Fruit fly (Drosophila melanogaster) whole organism, wandering third instar larva: Measurements from ENCODE around the gene Cpr72Eb.

ENCODE experiments used
- Abd-B ChIP-seq: fragments of >200 bp; optimal IDR thresholded peaks from 2 replicates; lab custom pipeline; 2017; ENCODE audit warnings: missing biosample characterization, missing genetic modification characterization
- CG32264 ChIP-seq: fragments of 200-800 bp; sonication (Bioruptor generic); optimal IDR thresholded peaks from 2 replicates; lab custom pipeline; 2016; ENCODE audit warnings: missing biosample characterization, missing genetic modification characterization
- CG9705 ChIP-seq: fragments of 200-800 bp; sonication (Bioruptor generic); optimal IDR thresholded peaks from 2 replicates; lab custom pipeline; 2018; ENCODE audit warnings: missing biosample characterization, mild to moderate bottlenecking, missing genetic modification characterization
- CrebA ChIP-seq: fragments of 200-800 bp; sonication (Bioruptor generic); optimal IDR thresholded peaks from 2 replicates; lab custom pipeline; 2016; ENCODE audit warnings: missing biosample characterization, mild to moderate bottlenecking, missing genetic modification characterization, borderline replicate concordance
- Dfd ChIP-seq: fragments of >200 bp; optimal IDR thresholded peaks from 2 replicates; lab custom pipeline; 2017; ENCODE audit warnings: missing biosample characterization, missing genetic modification characterization
- Dif ChIP-seq: fragments of 200-275, 200-300 bp; sonication (Bioruptor generic); optimal IDR thresholded peaks from 2 replicates; lab custom pipeline; 2018; ENCODE audit warnings: missing biosample characterization, missing genetic modification characterization; ENCODE audit not compliant: partially characterized antibody
- GATAd ChIP-seq: sonication (Bioruptor generic); optimal IDR thresholded peaks from 2 replicates; lab custom pipeline; 2016; ENCODE audit warnings: missing biosample characterization, missing genetic modification characterization
- HLH106 ChIP-seq: fragments of 200-800 bp; optimal IDR thresholded peaks from 3 replicates; lab custom pipeline; 2019; ENCODE audit warnings: missing biosample characterization, mild to moderate bottlenecking, missing genetic modification characterization, moderate library complexity
- Hnf4 ChIP-seq: fragments of 200-800 bp; sonication (Bioruptor generic); optimal IDR thresholded peaks from 2 replicates; lab custom pipeline; 2016; ENCODE audit warnings: missing biosample characterization, mild to moderate bottlenecking, missing genetic modification characterization
- Hr78 ChIP-seq: fragments of >200 bp; optimal IDR thresholded peaks from 2 replicates; lab custom pipeline; 2017; ENCODE audit warnings: missing biosample characterization, missing genetic modification characterization
- Hr83 ChIP-seq: fragments of 200-300 bp; sonication (Bioruptor generic); optimal IDR thresholded peaks from 2 replicates; lab custom pipeline; 2016; ENCODE audit warnings: missing biosample characterization, mild to moderate bottlenecking, missing genetic modification characterization, moderate library complexity; ENCODE audit not compliant: poor library complexity, severe bottlenecking
- Jra ChIP-seq: sonication (Bioruptor generic); optimal IDR thresholded peaks from 2 replicates; lab custom pipeline; 2016; ENCODE audit warnings: missing biosample characterization, missing genetic modification characterization
- Mio ChIP-seq: sonication (Bioruptor generic); optimal IDR thresholded peaks from 2 replicates; lab custom pipeline; 2016; ENCODE audit warnings: missing biosample characterization, missing genetic modification characterization
- Myc ChIP-seq: fragments of >200 bp; optimal IDR thresholded peaks from 2 replicates; lab custom pipeline; 2017
- N ChIP-seq: fragments of >200 bp; optimal IDR thresholded peaks from 2 replicates; lab custom pipeline; 2018; ENCODE audit warnings: missing biosample characterization, missing external identifiers, missing genetic modification characterization
- OdsH ChIP-seq: fragments of 200-800 bp; sonication (Bioruptor generic); optimal IDR thresholded peaks from 2 replicates; lab custom pipeline; 2016; ENCODE audit warnings: missing biosample characterization, mild to moderate bottlenecking, missing genetic modification characterization
- Rel ChIP-seq, 2 experiments: fragments of 200-800 bp; sonication (Bioruptor generic) in 1 of 2; optimal IDR thresholded peaks; 2 replicates in 1 of 2; 3 replicates in 1 of 2; lab custom pipeline; 2016 to 2019; ENCODE audit warnings: mild to moderate bottlenecking in 2 of 2, missing biosample characterization in 2 of 2, missing genetic modification characterization in 2 of 2, moderate library complexity in 1 of 2
- Sp1 ChIP-seq: fragments of 200-800 bp; sonication (Bioruptor generic); optimal IDR thresholded peaks from 3 replicates; lab custom pipeline; 2019; ENCODE audit warnings: missing biosample characterization, mild to moderate bottlenecking, missing genetic modification characterization, moderate library complexity
- Vsx2 ChIP-seq: fragments of 200-300, 225-300 bp; sonication (Bioruptor generic); optimal IDR thresholded peaks from 2 replicates; lab custom pipeline; 2018; ENCODE audit warnings: missing biosample characterization, missing genetic modification characterization; ENCODE audit not compliant: partially characterized antibody
- br ChIP-seq: fragments of 200-800 bp; sonication (Bioruptor generic); optimal IDR thresholded peaks from 2 replicates; lab custom pipeline; 2016; ENCODE audit warnings: missing biosample characterization, missing genetic modification characterization
- brk ChIP-seq: fragments of 200-800 bp; sonication (Bioruptor generic); optimal IDR thresholded peaks from 2 replicates; lab custom pipeline; 2016; ENCODE audit warnings: missing biosample characterization, mild to moderate bottlenecking, missing genetic modification characterization
- dl ChIP-seq, 2 experiments: fragments of 175-275, 200-275 bp in 1 of 2; fragments of 200-275 bp in 1 of 2; sonication (Bioruptor generic); optimal IDR thresholded peaks; lab custom pipeline; 2018; ENCODE audit warnings: mild to moderate bottlenecking in 2 of 2, missing biosample characterization in 2 of 2, missing genetic modification characterization in 2 of 2, moderate library complexity in 2 of 2; ENCODE audit not compliant: partially characterized antibody in 2 of 2, insufficient read depth in 1 of 2
- dmrt93B ChIP-seq: fragments of 200-800 bp; sonication (Bioruptor generic); optimal IDR thresholded peaks from 2 replicates; lab custom pipeline; 2018; ENCODE audit warnings: missing biosample characterization, mild to moderate bottlenecking, missing genetic modification characterization
- dsf ChIP-seq: sonication (Bioruptor generic); optimal IDR thresholded peaks from 2 replicates; lab custom pipeline; 2016; ENCODE audit warnings: missing biosample characterization, missing genetic modification characterization, borderline replicate concordance
- ey ChIP-seq: fragments of 200-800 bp; sonication (Bioruptor generic); optimal IDR thresholded peaks from 2 replicates; lab custom pipeline; 2016; ENCODE audit warnings: missing biosample characterization, missing genetic modification characterization
- foxo ChIP-seq, 2 experiments: fragments of 200-800 bp; sonication (Bioruptor generic); optimal IDR thresholded peaks; 2 replicates in 1 of 2; 3 replicates in 1 of 2; lab custom pipeline; 2016 to 2017; ENCODE audit warnings: missing biosample characterization in 2 of 2, missing genetic modification characterization in 2 of 2
- fru ChIP-seq: fragments of 200-800 bp; sonication (Bioruptor generic); optimal IDR thresholded peaks from 3 replicates; lab custom pipeline; 2016; ENCODE audit warnings: missing biosample characterization, mild to moderate bottlenecking, missing genetic modification characterization
- h ChIP-seq: fragments of 200-800 bp; sonication (Bioruptor generic); optimal IDR thresholded peaks from 3 replicates; lab custom pipeline; 2016; ENCODE audit warnings: missing biosample characterization, mild to moderate bottlenecking, missing genetic modification characterization
- jim ChIP-seq: fragments of 175-275, 200-325 bp; sonication (Bioruptor generic); optimal IDR thresholded peaks from 2 replicates; lab custom pipeline; 2016; ENCODE audit warnings: missing biosample characterization, mild to moderate bottlenecking, missing genetic modification characterization
- lola ChIP-seq: fragments of >200 bp; optimal IDR thresholded peaks from 2 replicates; lab custom pipeline; 2017; ENCODE audit warnings: missing biosample characterization, missing genetic modification characterization
- pan ChIP-seq: fragments of >200 bp; optimal IDR thresholded peaks from 2 replicates; lab custom pipeline; 2017
- psq ChIP-seq: fragments of 200-800 bp; sonication (Bioruptor generic); optimal IDR thresholded peaks from 3 replicates; lab custom pipeline; 2017; ENCODE audit warnings: missing biosample characterization, mild to moderate bottlenecking, missing genetic modification characterization, moderate library complexity
- rgr ChIP-seq: fragments of 200-800 bp; sonication (Bioruptor generic); optimal IDR thresholded peaks from 3 replicates; lab custom pipeline; 2016; ENCODE audit warnings: missing biosample characterization, mild to moderate bottlenecking, missing genetic modification characterization
- sage ChIP-seq: fragments of 200-800 bp; sonication (Bioruptor generic); optimal IDR thresholded peaks from 2 replicates; lab custom pipeline; 2016; ENCODE audit warnings: missing biosample characterization, mild to moderate bottlenecking, missing genetic modification characterization
- sv ChIP-seq: fragments of 200-800 bp; sonication (Bioruptor generic); optimal IDR thresholded peaks from 3 replicates; lab custom pipeline; 2016; ENCODE audit warnings: missing biosample characterization, missing genetic modification characterization
- tai ChIP-seq: sonication (Bioruptor generic); optimal IDR thresholded peaks from 2 replicates; lab custom pipeline; 2016; ENCODE audit warnings: missing biosample characterization, missing genetic modification characterization
- usp ChIP-seq: fragments of >200 bp; optimal IDR thresholded peaks from 2 replicates; lab custom pipeline; 2017; ENCODE audit warnings: missing biosample characterization, missing genetic modification characterization
- woc ChIP-seq: sonication (Bioruptor generic); optimal IDR thresholded peaks from 2 replicates; lab custom pipeline; 2016; ENCODE audit warnings: missing biosample characterization, mild to moderate bottlenecking, missing genetic modification characterization

The Cpr72Eb gene

DNA sequence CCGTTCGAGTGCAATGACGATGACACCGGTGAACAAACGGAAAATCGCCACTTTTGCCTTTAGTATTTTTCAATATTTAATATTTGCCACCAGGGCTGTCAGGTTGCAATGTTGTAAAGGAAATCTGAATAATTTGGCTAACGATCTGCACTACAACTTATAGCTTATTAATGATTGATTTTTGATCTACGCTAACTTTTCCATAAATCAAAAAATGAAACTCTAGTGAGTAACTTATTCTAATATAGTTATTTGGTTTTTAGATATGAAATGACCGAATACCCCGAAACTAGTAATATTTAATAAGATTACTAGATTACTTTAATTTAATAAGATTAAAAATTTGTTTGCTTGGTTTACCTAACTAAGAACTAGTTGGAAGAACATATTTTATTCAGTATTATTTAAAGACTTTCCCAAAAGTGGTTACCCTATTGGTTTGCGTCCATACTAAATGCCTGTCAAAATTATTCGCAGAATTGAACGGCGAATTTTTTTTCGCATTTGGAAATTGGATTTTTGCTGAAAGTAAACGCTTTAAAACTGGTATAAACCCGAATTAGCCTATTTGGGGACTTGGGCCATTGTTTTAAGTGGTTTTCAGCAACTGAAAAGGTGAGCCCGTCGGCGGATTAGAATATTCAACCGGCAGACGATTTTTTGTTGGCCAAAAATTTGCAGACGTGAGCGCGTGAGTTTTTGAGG lies 21.3 kb downstream of the Cpr72Eb start, which contains the start of the genes Agpat3 and RAF2:
TSS of gene Agpat3 (minus strand) at position 78 of the 705 bp plus-strand sequence.
TSS of gene RAF2 (plus strand) at position 448 of the 705 bp plus-strand sequence.
- TF ChIP-seq Abd-B (GFP tag; lab: Kevin White, UChicago): no peak
- TF ChIP-seq HLH106: peak; percentile 68
- TF ChIP-seq Hr78 (GFP tag; lab: Kevin White, UChicago): no peak
- peak; percentile 3 for TF ChIP-seq woc (GFP tag; lab: Kevin White, UChicago)
- no peak for TF ChIP-seq Hnf4
- no peak for TF ChIP-seq dmrt93B (GFP tag; lab: Kevin White, UChicago)
- peak; percentile 55 for TF ChIP-seq Hr83 (GFP tag; lab: Kevin White, UChicago)
- TF ChIP-seq rgr (GFP tag; lab: Kevin White, UChicago): no peak
- TF ChIP-seq brk (GFP tag; lab: Kevin White, UChicago): no peak
- no peak for TF ChIP-seq N
- no peak for TF ChIP-seq Dfd (GFP tag; lab: Kevin White, UChicago)
- TF ChIP-seq h (GFP tag; lab: Kevin White, UChicago): no peak
- TF ChIP-seq pan (lab: Kevin White, UChicago): no peak
- no peak for TF ChIP-seq Mio
- TF ChIP-seq sage (GFP tag; lab: Kevin White, UChicago): no peak
- no peak for TF ChIP-seq dsf (GFP tag; lab: Kevin White, UChicago)
- TF ChIP-seq foxo (GFP tag; optimal IDR thresholded peaks at IDR 0.05; lab: Kevin White, UChicago): peak in 1 of 2 experiments; percentile 46
- TF ChIP-seq OdsH (GFP tag; lab: Kevin White, UChicago): no peak
- TF ChIP-seq psq (GFP tag; lab: Kevin White, UChicago): peak; percentile 10
- no peak for TF ChIP-seq GATAd (GFP tag; lab: Kevin White, UChicago)
- TF ChIP-seq CrebA (GFP tag; lab: Kevin White, UChicago): no peak
- no peak for TF ChIP-seq CG32264
- no peak for TF ChIP-seq tai
- TF ChIP-seq CG9705: no peak
- TF ChIP-seq sv (GFP tag; lab: Kevin White, UChicago): no peak
- TF ChIP-seq lola: no peak
- TF ChIP-seq Myc: no peak
- TF ChIP-seq jim (GFP tag; lab: Kevin White, UChicago): peak; percentile 67
- no peak for TF ChIP-seq Rel (GFP tag; optimal IDR thresholded peaks at IDR 0.05; lab: Kevin White, UChicago)
- no peak for TF ChIP-seq Rel (tag; optimal IDR thresholded peaks at IDR 0.05; lab: Kevin White, UChicago)
- no peak for TF ChIP-seq br (GFP tag; lab: Kevin White, UChicago)
- no peak for TF ChIP-seq Dif (GFP tag; lab: Kevin White, UChicago)
- TF ChIP-seq usp (GFP tag; lab: Kevin White, UChicago): no peak
- TF ChIP-seq fru (GFP tag; lab: Kevin White, UChicago): no peak
- TF ChIP-seq Vsx2 (GFP tag; lab: Kevin White, UChicago): no peak
- peak; percentile 26 for TF ChIP-seq ey (GFP tag; lab: Kevin White, UChicago)
- peak; percentile 8 for TF ChIP-seq Sp1 (GFP tag; lab: Kevin White, UChicago)
- TF ChIP-seq dl (GFP tag; optimal IDR thresholded peaks at IDR 0.05; lab: Kevin White, UChicago; ENCODE audit: insufficient read depth in 1 of 2, partially characterized antibody in 2 of 2): no peak
- TF ChIP-seq Jra: no peak
- TF ChIP-seq, all 38 proteins: peak for 8

DNA sequence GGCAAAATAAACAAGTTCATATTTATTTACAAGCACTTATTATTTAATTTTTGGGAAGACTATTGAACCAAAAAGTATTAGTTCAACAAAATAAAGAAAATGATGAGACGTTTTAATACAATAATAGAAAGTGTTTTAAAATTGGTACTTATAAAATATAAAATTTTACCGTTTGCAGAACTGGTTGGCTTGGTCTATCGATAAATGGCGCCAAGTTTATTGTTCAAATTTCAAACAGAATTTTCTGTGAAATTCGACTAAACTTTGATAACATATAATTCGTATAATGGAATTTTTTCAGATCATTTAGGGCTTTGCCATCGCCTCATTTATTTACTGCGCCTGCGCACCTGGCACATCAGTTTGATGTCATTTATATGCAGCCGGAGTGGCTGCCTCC lies 26.1 kb downstream of the Cpr72Eb start:
- no peak for TF ChIP-seq HLH106
- no peak for TF ChIP-seq dmrt93B (GFP tag; lab: Kevin White, UChicago)
- TF ChIP-seq GATAd (GFP tag; lab: Kevin White, UChicago): no peak
- TF ChIP-seq N: no peak
- TF ChIP-seq CrebA (GFP tag; lab: Kevin White, UChicago): no peak
- no peak for TF ChIP-seq lola
- no peak for TF ChIP-seq pan (lab: Kevin White, UChicago)
- TF ChIP-seq Rel (GFP tag; optimal IDR thresholded peaks at IDR 0.05; lab: Kevin White, UChicago): no peak
- no peak for TF ChIP-seq Rel (tag; optimal IDR thresholded peaks at IDR 0.05; lab: Kevin White, UChicago)
- TF ChIP-seq Abd-B (GFP tag; lab: Kevin White, UChicago): no peak
- TF ChIP-seq Sp1 (GFP tag; lab: Kevin White, UChicago): no peak
- no peak for TF ChIP-seq Myc
- no peak for TF ChIP-seq Jra
- TF ChIP-seq brk (GFP tag; lab: Kevin White, UChicago): no peak
- TF ChIP-seq CG32264: no peak
